Worm (Caenorhabditis elegans) whole organism, late embryonic: Measurements from ENCODE around the gene F10C2.7.

Experiments
- ama-1 ChIP-seq: fragments of 150-350 bp; optimal IDR thresholded peaks from 2 replicates; lab custom pipeline; 2014
- ceh-22 ChIP-seq: sonication (generic microtip); optimal IDR thresholded peaks from 2 replicates; lab custom pipeline; 2017; ENCODE audit warnings: missing biosample characterization, missing genetic modification characterization
- dve-1 ChIP-seq: sonication (generic microtip); optimal IDR thresholded peaks from 2 replicates; lab custom pipeline; 2017; ENCODE audit warnings: antibody characterized with exemption, mild to moderate bottlenecking, missing genetic modification characterization, missing compliant biosample characterization
- elt-2 ChIP-seq: sonication (generic microtip); optimal IDR thresholded peaks from 2 replicates; lab custom pipeline; 2016; ENCODE audit warnings: missing genetic modification reagents, missing genetic modification characterization, missing compliant biosample characterization
- hlh-30 ChIP-seq: sonication (generic microtip); optimal IDR thresholded peaks from 2 replicates; lab custom pipeline; 2017; ENCODE audit warnings: antibody characterized with exemption, missing genetic modification characterization, missing compliant biosample characterization; ENCODE audit not compliant: insufficient read depth
- hlh-8 ChIP-seq: sonication (generic microtip); optimal IDR thresholded peaks from 2 replicates; lab custom pipeline; 2016; ENCODE audit warnings: missing genotype, missing genetic modification characterization, missing compliant biosample characterization
- lin-11 ChIP-seq: fragments of 200-800 bp; sonication (Bioruptor generic); optimal IDR thresholded peaks from 2 replicates; lab custom pipeline; 2018; ENCODE audit warnings: mild to moderate bottlenecking, missing genetic modification characterization, missing compliant biosample characterization
- nhr-11 ChIP-seq: fragments of 150-350 bp; optimal IDR thresholded peaks from 2 replicates; lab custom pipeline; 2014; ENCODE audit warnings: missing biosample characterization, missing genetic modification characterization
- odd-2 ChIP-seq: sonication (generic microtip); optimal IDR thresholded peaks from 2 replicates; lab custom pipeline; 2017; ENCODE audit warnings: antibody characterized with exemption, mild to moderate bottlenecking, missing genetic modification characterization, missing compliant biosample characterization
- pqm-1 ChIP-seq: sonication (generic microtip); optimal IDR thresholded peaks from 2 replicates; lab custom pipeline; 2016; ENCODE audit warnings: missing genetic modification characterization, missing compliant biosample characterization
- sdc-2 ChIP-seq: sonication (generic microtip); optimal IDR thresholded peaks from 2 replicates; lab custom pipeline; 2016; ENCODE audit warnings: missing genotype, missing genetic modification characterization, missing compliant biosample characterization
- sox-2 ChIP-seq: fragments of 200-800 bp; sonication (Bioruptor generic); IDR thresholded peaks from 2 replicates; pipeline ENCODE4 v1.3.6; 2022; ENCODE audit warnings: missing genetic modification reagents, missing genetic modification characterization, missing compliant biosample characterization
- syd-9 ChIP-seq: sonication (generic microtip); optimal IDR thresholded peaks from 2 replicates; lab custom pipeline; 2016; ENCODE audit warnings: mild to moderate bottlenecking, missing genetic modification characterization, moderate library complexity, missing compliant biosample characterization

- TF ChIP-seq odd-2 (tag; lab: Kevin White, UChicago), result no peak
- no peak for TF ChIP-seq hlh-30
- TF ChIP-seq sox-2 (GFP tag; lab: Robert Waterston, UW), result no peak
- TF ChIP-seq nhr-11 (tag; lab: Kevin White, UChicago), result no peak
- no peak for TF ChIP-seq dve-1
- TF ChIP-seq ama-1 (lab: Kevin White, UChicago), result no peak
- no peak for TF ChIP-seq lin-11 (tag; lab: Kevin White, UChicago)
- no peak for TF ChIP-seq sdc-2 (tag; lab: Kevin White, UChicago)
- no peak for TF ChIP-seq elt-2 (tag; lab: Kevin White, UChicago)
- TF ChIP-seq ceh-22 (tag; lab: Kevin White, UChicago), result no peak
- TF ChIP-seq pqm-1 (tag; lab: Kevin White, UChicago), result no peak
- TF ChIP-seq syd-9, result no peak
- TF ChIP-seq hlh-8 (tag; lab: Kevin White, UChicago), result no peak
Observed at ce11 chrV:12100794-12101343, 47.2 kb downstream of the F10C2.7 start, which contains the start of gene nhr-154.
